Worm (Caenorhabditis elegans): ENCODE results near the gene fzr-1.

The fzr-1 gene

ce11 chrII:9602566-9602965, 41.7 kb downstream of the fzr-1 start:
- TF ChIP-seq pha-4 (tag; optimal IDR thresholded peaks at IDR 0.05) (no peak), nhr-11 (tag; optimal IDR thresholded peaks at IDR 0.05) (peak; percentile 34), unc-39 (tag; optimal IDR thresholded peaks at IDR 0.05) (no peak), nhr-23 (tag; optimal IDR thresholded peaks at IDR 0.05) (peak; percentile 44), nhr-67 (tag; optimal IDR thresholded peaks at IDR 0.05) (no peak), eor-1 (tag; optimal IDR thresholded peaks at IDR 0.05) (no peak), ama-1 (optimal IDR thresholded peaks at IDR 0.05) (peak; percentile 12)

ce11 chrII:9601679-9602078, 42.6 kb downstream of the fzr-1 start:
- TF ChIP-seq elt-1 (tag; optimal IDR thresholded peaks at IDR 0.05) (peak; percentile 83), nfya-1 (tag; optimal IDR thresholded peaks at IDR 0.05; ENCODE audit: insufficient read depth) (peak; percentile 26), daf-12 (tag; optimal IDR thresholded peaks at IDR 0.05) (no peak), skn-1 (tag; optimal IDR thresholded peaks at IDR 0.05) (no peak), lsy-12 (tag; optimal IDR thresholded peaks at IDR 0.05) (no peak), ama-1 (optimal IDR thresholded peaks at IDR 0.05) (peak; percentile 77), nhr-43 (tag; optimal IDR thresholded peaks at IDR 0.05; ENCODE audit: poor library complexity, severe bottlenecking) (peak; percentile 68), pha-4 (tag; optimal IDR thresholded peaks at IDR 0.05) (peak; percentile 16), pqm-1 (tag; optimal IDR thresholded peaks at IDR 0.05) (peak; percentile 45), nhr-25 (tag; optimal IDR thresholded peaks at IDR 0.05) (peak; percentile 69), nhr-23 (tag; optimal IDR thresholded peaks at IDR 0.05) (peak; percentile 77), unc-62 (GFP tag; optimal IDR thresholded peaks at IDR 0.05) (no peak), mdl-1 (tag; optimal IDR thresholded peaks at IDR 0.05) (peak; percentile 40), jun-1 (tag; optimal IDR thresholded peaks at IDR 0.05) (peak; percentile 41), fos-1 (tag; optimal IDR thresholded peaks at IDR 0.05) (no peak), fkh-2 (tag; optimal IDR thresholded peaks at IDR 0.05) (no peak), elt-2 (tag; optimal IDR thresholded peaks at IDR 0.05) (peak; percentile 53), nhr-77 (tag; optimal IDR thresholded peaks at IDR 0.05) (no peak), nhr-11 (tag; optimal IDR thresholded peaks at IDR 0.05) (peak; percentile 79), ceh-16 (tag; optimal IDR thresholded peaks at IDR 0.05) (no peak)

- no peak for TF ChIP-seq R02D3.7 (tag; optimal IDR thresholded peaks at IDR 0.05)
- peak; percentile 24 for TF ChIP-seq ceh-28 (tag; optimal IDR thresholded peaks at IDR 0.05)
- TF ChIP-seq nhr-43 (tag; optimal IDR thresholded peaks at IDR 0.05; ENCODE audit: poor library complexity, severe bottlenecking), result peak; percentile 80
- no peak for TF ChIP-seq elt-1 (tag; optimal IDR thresholded peaks at IDR 0.05)
- no peak for TF ChIP-seq zag-1 (tag; optimal IDR thresholded peaks at IDR 0.05)
- peak; percentile 71 for TF ChIP-seq elt-2 (tag; optimal IDR thresholded peaks at IDR 0.05)
- TF ChIP-seq lin-39 (tag; optimal IDR thresholded peaks at IDR 0.05), result no peak
- TF ChIP-seq daf-12 (tag; optimal IDR thresholded peaks at IDR 0.05), result no peak
- TF ChIP-seq tbx-2 (tag; optimal IDR thresholded peaks at IDR 0.05), result peak; percentile 33
- TF ChIP-seq egl-5 (tag; optimal IDR thresholded peaks at IDR 0.05), result no peak
- peak; percentile 71 for TF ChIP-seq pqm-1 (tag; optimal IDR thresholded peaks at IDR 0.05)
- TF ChIP-seq lsy-12 (tag; optimal IDR thresholded peaks at IDR 0.05), result peak; percentile 39
- no peak for TF ChIP-seq snpc-4 (tag; optimal IDR thresholded peaks at IDR 0.05)
- TF ChIP-seq egl-27 (tag; optimal IDR thresholded peaks at IDR 0.05), result no peak
- TF ChIP-seq jun-1 (tag; optimal IDR thresholded peaks at IDR 0.05), result peak; percentile 70
- no peak for TF ChIP-seq fos-1 (tag; optimal IDR thresholded peaks at IDR 0.05)
- no peak for TF ChIP-seq ceh-16 (tag; optimal IDR thresholded peaks at IDR 0.05)
- TF ChIP-seq mml-1 (tag; optimal IDR thresholded peaks at IDR 0.05), result no peak
- TF ChIP-seq nhr-237 (tag; optimal IDR thresholded peaks at IDR 0.05), result no peak
- TF ChIP-seq ceh-82 (tag; optimal IDR thresholded peaks at IDR 0.05), result no peak
- no peak for TF ChIP-seq lin-15B (tag; optimal IDR thresholded peaks at IDR 0.05)
- TF ChIP-seq nfya-1 (tag; optimal IDR thresholded peaks at IDR 0.05; ENCODE audit: insufficient read depth), result peak; percentile 53
- TF ChIP-seq nhr-23 (tag; optimal IDR thresholded peaks at IDR 0.05), result peak; percentile 91
- peak; percentile 30 for TF ChIP-seq unc-62 (GFP tag; optimal IDR thresholded peaks at IDR 0.05)
- TF ChIP-seq nhr-28 (tag; optimal IDR thresholded peaks at IDR 0.05), result no peak
- no peak for TF ChIP-seq nhr-12 (tag; optimal IDR thresholded peaks at IDR 0.05)
- no peak for TF ChIP-seq nhr-67 (tag; optimal IDR thresholded peaks at IDR 0.05)
- no peak for TF ChIP-seq sea-2 (GFP tag; optimal IDR thresholded peaks at IDR 0.05)
- TF ChIP-seq nhr-11 (tag; optimal IDR thresholded peaks at IDR 0.05), result peak; percentile 71
- no peak for TF ChIP-seq ceh-9 (tag; optimal IDR thresholded peaks at IDR 0.05)
- TF ChIP-seq ama-1 (optimal IDR thresholded peaks at IDR 0.05), result peak; percentile 81
- TF ChIP-seq skn-1 (tag; optimal IDR thresholded peaks at IDR 0.05), result peak; percentile 2
- TF ChIP-seq aly-2 (tag; optimal IDR thresholded peaks at IDR 0.05), result no peak
- no peak for TF ChIP-seq ZK546.5 (tag; optimal IDR thresholded peaks at IDR 0.05)
- no peak for TF ChIP-seq fkh-10 (GFP tag; optimal IDR thresholded peaks at IDR 0.05)
- TF ChIP-seq ztf-4 (tag; optimal IDR thresholded peaks at IDR 0.05), result no peak
- TF ChIP-seq unc-39 (tag; optimal IDR thresholded peaks at IDR 0.05), result no peak
- TF ChIP-seq nhr-25 (tag; optimal IDR thresholded peaks at IDR 0.05), result peak; percentile 91
- no peak for TF ChIP-seq fkh-2 (tag; optimal IDR thresholded peaks at IDR 0.05)
- no peak for TF ChIP-seq hmg-11 (tag; optimal IDR thresholded peaks at IDR 0.05)
- peak; percentile 28 for TF ChIP-seq pha-4 (tag; optimal IDR thresholded peaks at IDR 0.05)
- TF ChIP-seq nhr-76 (tag; optimal IDR thresholded peaks at IDR 0.05), result no peak
- TF ChIP-seq elt-3 (tag; optimal IDR thresholded peaks at IDR 0.05), result no peak
- TF ChIP-seq ztf-11 (tag; optimal IDR thresholded peaks at IDR 0.05), result no peak
- TF ChIP-seq mdl-1 (tag; optimal IDR thresholded peaks at IDR 0.05), result peak; percentile 91
- no peak for TF ChIP-seq nhr-77 (tag; optimal IDR thresholded peaks at IDR 0.05)
Measured at ce11 chrII:9601069-9601468, 43.2 kb downstream of the fzr-1 start.

Measured in whole organism, L3 larva.